Fruit fly (Drosophila melanogaster) whole organism, embryonic: Measurements from ENCODE around the gene CG31268.

Source experiments
- Bdp1 ChIP-seq: fragments of 200-800 bp; sonication (Bioruptor generic); optimal IDR thresholded peaks from 3 replicates; lab custom pipeline; 2016; ENCODE audit warnings: missing biosample characterization, missing genetic modification characterization
- BtbVII ChIP-seq: fragments of 200-800 bp; sonication (Bioruptor generic); optimal IDR thresholded peaks from 3 replicates; lab custom pipeline; 2017; ENCODE audit warnings: missing biosample characterization, mild to moderate bottlenecking, missing genetic modification characterization
- CG13624 ChIP-seq: fragments of 200-800 bp; sonication (Bioruptor generic); optimal IDR thresholded peaks from 2 replicates; lab custom pipeline; 2016; ENCODE audit warnings: missing biosample characterization, missing genetic modification characterization
- CG15011 ChIP-seq: fragments of 200-800 bp; sonication (Bioruptor generic); optimal IDR thresholded peaks from 3 replicates; lab custom pipeline; 2018; ENCODE audit warnings: missing biosample characterization, mild to moderate bottlenecking, missing genetic modification characterization
- CG1603 ChIP-seq: fragments of 200-800 bp; sonication (Bioruptor generic); optimal IDR thresholded peaks from 2 replicates; lab custom pipeline; 2019; ENCODE audit warnings: missing biosample characterization, mild to moderate bottlenecking, missing genetic modification characterization, moderate library complexity
- CG16779 ChIP-seq: fragments of 200-800 bp; sonication (Bioruptor generic); IDR thresholded peaks from 2 replicates; pipeline ENCODE4 v1.3.6; 2022; ENCODE audit warnings: missing biosample characterization, missing genetic modification characterization
- CG17186 ChIP-seq: fragments of 200-800 bp; sonication (Bioruptor generic); optimal IDR thresholded peaks from 3 replicates; lab custom pipeline; 2017; ENCODE audit warnings: missing biosample characterization, missing genetic modification reagents, missing genetic modification characterization
- CG17359 ChIP-seq: fragments of 200-800 bp; sonication (Bioruptor generic); optimal IDR thresholded peaks from 3 replicates; lab custom pipeline; 2018; ENCODE audit warnings: missing biosample characterization, mild to moderate bottlenecking, missing genetic modification characterization, moderate library complexity
- CG18619 ChIP-seq: fragments of 200-800 bp; sonication (Bioruptor generic); optimal IDR thresholded peaks from 3 replicates; lab custom pipeline; 2017; ENCODE audit warnings: missing biosample characterization, mild to moderate bottlenecking, missing genetic modification characterization
- CG2712 ChIP-seq: fragments of 200-800 bp; optimal IDR thresholded peaks from 3 replicates; lab custom pipeline; 2019; ENCODE audit warnings: missing biosample characterization, mild to moderate bottlenecking, missing genetic modification characterization, moderate library complexity
- CG32772 ChIP-seq: fragments of 200-800 bp; sonication (Bioruptor generic); IDR thresholded peaks from 2 replicates; pipeline ENCODE4 v1.3.6; 2022; ENCODE audit warnings: missing biosample characterization, missing genetic modification characterization
- CG4360 ChIP-seq: fragments of 200-800 bp; sonication (Bioruptor generic); IDR thresholded peaks from 2 replicates; pipeline ENCODE4 v1.3.6; 2022; ENCODE audit warnings: missing biosample characterization, missing genetic modification characterization
- CG6175 ChIP-seq: fragments of 200-800 bp; sonication (Bioruptor generic); IDR thresholded peaks from 3 replicates; pipeline ENCODE4 v1.3.6; 2022; ENCODE audit warnings: missing biosample characterization, missing genetic modification characterization
- CG6689 ChIP-seq: fragments of 200-800 bp; sonication (Bioruptor generic); IDR thresholded peaks from 2 replicates; pipeline ENCODE4 v1.3.6; 2022; ENCODE audit warnings: missing biosample characterization, missing genetic modification characterization
- CG8089 ChIP-seq: fragments of 200-800 bp; sonication (Bioruptor generic); optimal IDR thresholded peaks from 3 replicates; lab custom pipeline; 2016; ENCODE audit warnings: missing biosample characterization, missing genetic modification characterization
- CG9215 ChIP-seq: fragments of 200-800 bp; sonication (Bioruptor generic); IDR thresholded peaks from 2 replicates; pipeline ENCODE4 v1.3.6; 2022; ENCODE audit warnings: missing biosample characterization, missing genetic modification characterization
- CG9876 ChIP-seq: fragments of 200-800 bp; sonication (Bioruptor generic); optimal IDR thresholded peaks from 2 replicates; lab custom pipeline; 2016; ENCODE audit warnings: missing biosample characterization, missing genetic modification characterization
- CrebB ChIP-seq: fragments of 200-800 bp; sonication (Bioruptor generic); optimal IDR thresholded peaks from 3 replicates; lab custom pipeline; 2018; ENCODE audit warnings: missing biosample characterization, mild to moderate bottlenecking, missing genetic modification characterization
- Dbx ChIP-seq: fragments of 200-800 bp; sonication (Bioruptor generic); IDR thresholded peaks from 3 replicates; pipeline ENCODE4 v1.3.6; 2022; ENCODE audit warnings: missing biosample characterization, missing genetic modification characterization
- Dek ChIP-seq: fragments of 200-800 bp; sonication (Bioruptor generic); optimal IDR thresholded peaks from 3 replicates; lab custom pipeline; 2019; ENCODE audit warnings: missing biosample characterization, mild to moderate bottlenecking, missing genetic modification characterization, moderate library complexity
- Dip3 ChIP-seq: fragments of 200-800 bp; sonication (Bioruptor generic); optimal IDR thresholded peaks from 3 replicates; lab custom pipeline; 2016; ENCODE audit warnings: missing biosample characterization, missing genetic modification characterization
- Doc3 ChIP-seq: fragments of 200-800 bp; sonication (Bioruptor generic); IDR thresholded peaks from 3 replicates; pipeline ENCODE4 v1.3.6; 2022; ENCODE audit warnings: missing biosample characterization, missing genetic modification characterization; ENCODE audit not compliant: partially characterized antibody
- H15 ChIP-seq: fragments of 200-800 bp; sonication (Bioruptor generic); IDR thresholded peaks from 3 replicates; pipeline ENCODE4 v1.3.6; 2022; ENCODE audit warnings: missing biosample characterization, missing genetic modification characterization
- HmgD ChIP-seq: fragments of 200-800 bp; sonication (Bioruptor generic); optimal IDR thresholded peaks from 3 replicates; lab custom pipeline; 2016; ENCODE audit warnings: missing biosample characterization, missing genetic modification characterization
- Hr78 ChIP-seq, 2 experiments: fragments of 200-800 bp in 1 of 2; fragments of >200 bp in 1 of 2; sonication (Bioruptor generic) in 1 of 2; optimal IDR thresholded peaks; 2 replicates each; lab custom pipeline; 2017 to 2019; ENCODE audit warnings: missing biosample characterization in 2 of 2, missing genetic modification characterization in 2 of 2, mild to moderate bottlenecking in 1 of 2, moderate library complexity in 1 of 2
- NC2α ChIP-seq: fragments of 200-800 bp; sonication (Bioruptor generic); optimal IDR thresholded peaks from 2 replicates; lab custom pipeline; 2016; ENCODE audit warnings: missing biosample characterization, missing genetic modification characterization
- NK7.1 ChIP-seq: fragments of 200-800 bp; sonication (Bioruptor generic); optimal IDR thresholded peaks from 3 replicates; lab custom pipeline; 2016; ENCODE audit warnings: missing biosample characterization, missing genetic modification characterization
- Opbp ChIP-seq: fragments of 200-800 bp; sonication (Bioruptor generic); IDR thresholded peaks from 3 replicates; pipeline ENCODE4 v1.3.6; 2022; ENCODE audit warnings: missing biosample characterization, missing genetic modification characterization; ENCODE audit not compliant: partially characterized antibody
- Rfx ChIP-seq: fragments of 200-800 bp; sonication (Bioruptor generic); IDR thresholded peaks from 2 replicates; pipeline ENCODE4 v1.3.6; 2022; ENCODE audit warnings: missing biosample characterization, missing genetic modification characterization
- Six4 ChIP-seq: fragments of 200-800 bp; sonication (Bioruptor generic); optimal IDR thresholded peaks from 2 replicates; lab custom pipeline; 2016; ENCODE audit warnings: missing biosample characterization, missing genetic modification characterization
- TFAM ChIP-seq: fragments of 200-800 bp; sonication (Bioruptor generic); optimal IDR thresholded peaks from 2 replicates; lab custom pipeline; 2017; ENCODE audit warnings: missing biosample characterization, missing genetic modification characterization, inconsistent platforms
- YL-1 ChIP-seq: fragments of 200-800 bp; sonication (Bioruptor generic); optimal IDR thresholded peaks from 3 replicates; lab custom pipeline; 2017; ENCODE audit warnings: missing biosample characterization, mild to moderate bottlenecking, missing genetic modification characterization
- ab ChIP-seq: fragments of 200-800 bp; sonication (Bioruptor generic); optimal IDR thresholded peaks from 2 replicates; lab custom pipeline; 2016; ENCODE audit warnings: missing biosample characterization, missing genetic modification characterization
- btn ChIP-seq: fragments of 200-800 bp; sonication (Bioruptor generic); optimal IDR thresholded peaks from 2 replicates; lab custom pipeline; 2016; ENCODE audit warnings: missing biosample characterization, missing genetic modification characterization
- corto ChIP-seq: fragments of 200-800 bp; sonication (Bioruptor generic); optimal IDR thresholded peaks from 2 replicates; lab custom pipeline; 2016; ENCODE audit warnings: missing biosample characterization, mild to moderate bottlenecking, missing genetic modification characterization, moderate library complexity
- da ChIP-seq: fragments of 200-800 bp; sonication (Bioruptor generic); optimal IDR thresholded peaks from 2 replicates; lab custom pipeline; 2016; ENCODE audit warnings: missing biosample characterization, missing genetic modification characterization
- dm ChIP-seq: fragments of 200-800 bp; sonication (Bioruptor generic); optimal IDR thresholded peaks from 3 replicates; lab custom pipeline; 2016; ENCODE audit warnings: missing biosample characterization, missing genetic modification characterization
- dmrt11E ChIP-seq: fragments of 200-800 bp; sonication (Bioruptor generic); optimal IDR thresholded peaks from 3 replicates; lab custom pipeline; 2018; ENCODE audit warnings: missing biosample characterization, mild to moderate bottlenecking, missing genetic modification characterization, moderate library complexity
- fd102C ChIP-seq: fragments of 200-800 bp; sonication (Bioruptor generic); optimal IDR thresholded peaks from 2 replicates; lab custom pipeline; 2018; ENCODE audit warnings: missing biosample characterization, mild to moderate bottlenecking, missing genetic modification characterization, moderate library complexity
- gsb ChIP-seq: fragments of 200-800 bp; sonication (Bioruptor generic); IDR thresholded peaks from 2 replicates; pipeline ENCODE4 v1.3.6; 2022; ENCODE audit warnings: missing biosample characterization, missing genetic modification characterization
- her ChIP-seq: fragments of 200-800 bp; sonication (Bioruptor generic); optimal IDR thresholded peaks from 2 replicates; lab custom pipeline; 2016; ENCODE audit warnings: missing biosample characterization, missing genetic modification characterization
- kah ChIP-seq: fragments of 200-800 bp; sonication (Bioruptor generic); optimal IDR thresholded peaks from 2 replicates; lab custom pipeline; 2018; ENCODE audit warnings: missing biosample characterization, mild to moderate bottlenecking, missing genetic modification characterization
- nau ChIP-seq: fragments of 200-800 bp; sonication (Bioruptor generic); optimal IDR thresholded peaks from 3 replicates; lab custom pipeline; 2017; ENCODE audit warnings: missing biosample characterization, mild to moderate bottlenecking, missing genetic modification characterization, missing genetic modification reagents
- ranshi ChIP-seq: fragments of 200-800 bp; sonication (Bioruptor generic); IDR thresholded peaks from 2 replicates; pipeline ENCODE4 v1.3.6; 2022; ENCODE audit warnings: missing biosample characterization, missing genetic modification characterization
- schlank ChIP-seq: fragments of 200-800 bp; sonication (Bioruptor generic); optimal IDR thresholded peaks from 2 replicates; lab custom pipeline; 2018; ENCODE audit warnings: missing biosample characterization, mild to moderate bottlenecking, missing genetic modification characterization
- slbo ChIP-seq: fragments of 200-800 bp; sonication (Bioruptor generic); IDR thresholded peaks from 2 replicates; pipeline ENCODE4 v1.3.6; 2022; ENCODE audit warnings: missing biosample characterization, missing genetic modification characterization
- slou ChIP-seq: fragments of 200-800 bp; sonication (Bioruptor generic); optimal IDR thresholded peaks from 3 replicates; lab custom pipeline; 2016; ENCODE audit warnings: missing biosample characterization, missing genetic modification characterization
- slp2 ChIP-seq: fragments of 200-800 bp; sonication (Bioruptor generic); optimal IDR thresholded peaks from 2 replicates; lab custom pipeline; 2016; ENCODE audit warnings: missing biosample characterization, missing genetic modification characterization
- sna ChIP-seq: fragments of 200-800 bp; sonication (Bioruptor generic); IDR thresholded peaks from 2 replicates; pipeline ENCODE4 v1.3.6; 2022; ENCODE audit warnings: missing biosample characterization, missing genetic modification characterization; ENCODE audit not compliant: partially characterized antibody
- tll ChIP-seq, 2 experiments: fragments of 200-800 bp in 1 of 2; fragments of >200 bp in 1 of 2; sonication (Bioruptor generic) in 1 of 2; optimal IDR thresholded peaks; 2 replicates each; lab custom pipeline; 2017 to 2019; ENCODE audit warnings: missing biosample characterization in 2 of 2, missing genetic modification characterization in 2 of 2, mild to moderate bottlenecking in 1 of 2, moderate library complexity in 1 of 2
- wek ChIP-seq: fragments of 200-800 bp; sonication (Bioruptor generic); optimal IDR thresholded peaks from 3 replicates; lab custom pipeline; 2018; ENCODE audit warnings: missing biosample characterization, mild to moderate bottlenecking, missing genetic modification characterization, moderate library complexity

Gene CG31268

dm6 chr3R:17072526-17073114, 41.0 kb downstream of the CG31268 start, which contains the start of the genes Ns1 and mRpS11 (continued):
- TF ChIP-seq dmrt11E (tag; lab: Kevin White, UChicago), result no peak
- TF ChIP-seq NK7.1 (GFP tag; lab: Kevin White, UChicago), result no peak
- peak; percentile 31 for TF ChIP-seq CG17186
- TF ChIP-seq Rfx (GFP tag; lab: Robert Waterston, UW), result peak; percentile 65
- TF ChIP-seq CG32772, result no peak
- peak; percentile 31 for TF ChIP-seq CG13624 (GFP tag; lab: Kevin White, UChicago)
- TF ChIP-seq sna (GFP tag; lab: Robert Waterston, UW), result 0 out of 2 replicates have a peak, but pooled peaks have one; percentile 17
- no peak for TF ChIP-seq CG8089 (GFP tag; lab: Kevin White, UChicago)
- no peak for TF ChIP-seq NC2α (GFP tag; lab: Kevin White, UChicago)
- TF ChIP-seq Dek (tag; lab: Kevin White, UChicago), result no peak
- no peak for TF ChIP-seq corto
- TF ChIP-seq btn (GFP tag; lab: Kevin White, UChicago), result no peak
- no peak for TF ChIP-seq tll (GFP tag; optimal IDR thresholded peaks at IDR 0.05; lab: Kevin White, UChicago)
- no peak for TF ChIP-seq gsb (GFP tag; lab: Robert Waterston, UW)
- TF ChIP-seq Six4 (GFP tag; lab: Kevin White, UChicago), result no peak
- peak; percentile 100 for TF ChIP-seq YL-1 (GFP tag; lab: Kevin White, UChicago)
- TF ChIP-seq CG6689 (GFP tag; lab: Robert Waterston, UW), result no peak
- TF ChIP-seq Dbx (GFP tag; lab: Robert Waterston, UW), result peak; percentile 61; the same call in 2 of the 3 replicates
- no peak for TF ChIP-seq wek (GFP tag; lab: Kevin White, UChicago)
- TF ChIP-seq CG9215 (GFP tag; lab: Robert Waterston, UW), result no peak
- peak; percentile 36 for TF ChIP-seq her (GFP tag; lab: Kevin White, UChicago)
- TF ChIP-seq CG1603 (tag; lab: Kevin White, UChicago), result peak; percentile 78
- no peak for TF ChIP-seq HmgD
- TF ChIP-seq TFAM (GFP tag; lab: Kevin White, UChicago), result no peak
- peak; percentile 2 for TF ChIP-seq CG17359
- no peak for TF ChIP-seq CG9876
- TF ChIP-seq CG16779 (GFP tag; lab: Robert Waterston, UW), result no peak
- TF ChIP-seq Bdp1 (GFP tag; lab: Kevin White, UChicago), result no peak
- peak; percentile 45; the same call in 1 of the 2 replicates for TF ChIP-seq ranshi (GFP tag; lab: Robert Waterston, UW)
- no peak for TF ChIP-seq schlank (tag; lab: Kevin White, UChicago)
- peak; percentile 99 for TF ChIP-seq dm (GFP tag; lab: Kevin White, UChicago)
- TF ChIP-seq BtbVII (GFP tag; lab: Kevin White, UChicago), result no peak
- no peak for TF ChIP-seq CG6175 (GFP tag; lab: Robert Waterston, UW)
- TF ChIP-seq CG18619 (GFP tag; lab: Kevin White, UChicago), result no peak
- TF ChIP-seq fd102C (GFP tag; lab: Kevin White, UChicago), result no peak
- no peak for TF ChIP-seq CG4360
- TF ChIP-seq Doc3, result no peak
- peak; percentile 29 for TF ChIP-seq CG2712 (tag; lab: Kevin White, UChicago)
- peak; percentile 57; the same call in 2 of the 3 replicates for TF ChIP-seq Opbp
- TF ChIP-seq slbo (GFP tag; lab: Robert Waterston, UW), result peak; percentile 58
- TF ChIP-seq slou, result no peak
- no peak for TF ChIP-seq nau
- peak; percentile 36 for TF ChIP-seq Dip3
- TF ChIP-seq da, result no peak
- TF ChIP-seq CrebB, result no peak
- TF ChIP-seq ab (GFP tag; lab: Kevin White, UChicago), result no peak
- TF ChIP-seq kah, result peak; percentile 96
- TF ChIP-seq H15 (GFP tag; lab: Robert Waterston, UW), result no peak
- TF ChIP-seq slp2 (GFP tag; lab: Kevin White, UChicago), result no peak
- TF ChIP-seq CG15011 (GFP tag; lab: Kevin White, UChicago), result no peak
- no peak for TF ChIP-seq Hr78 (GFP tag; optimal IDR thresholded peaks at IDR 0.05; lab: Kevin White, UChicago)
